Worm (Caenorhabditis elegans) whole organism, L2 larva: ENCODE measurements around the gene Y48G9A.7.

Experiments
- R02D3.7 ChIP-seq: fragments of 150-350 bp; optimal IDR thresholded peaks from 2 replicates; lab custom pipeline; 2014; ENCODE audit warnings: missing biosample characterization, missing genetic modification characterization
- skn-1 ChIP-seq: sonication (generic microtip); optimal IDR thresholded peaks from 2 replicates; lab custom pipeline; 2017; ENCODE audit warnings: missing biosample characterization, missing genetic modification characterization

DNA sequence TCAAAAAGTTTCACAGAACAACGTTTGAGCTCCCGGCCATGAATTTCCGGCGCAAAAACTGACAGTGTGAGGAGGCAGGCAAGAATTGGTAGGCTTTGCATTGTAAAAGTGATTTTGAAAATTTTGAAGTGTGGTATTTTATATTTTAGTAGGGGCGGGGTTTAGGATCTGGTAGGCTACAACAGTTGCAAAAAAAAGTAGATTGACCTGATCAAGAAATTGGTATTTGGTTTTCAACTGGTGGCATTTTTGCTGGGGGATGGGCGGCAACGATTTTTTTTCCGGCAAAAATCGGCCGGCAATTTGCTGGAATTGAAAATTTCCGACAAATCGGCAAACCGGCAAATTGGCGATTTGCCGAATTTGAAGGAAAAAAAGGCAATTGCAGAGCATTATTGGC, 49.5 kb upstream of the Y48G9A.7 start, which contains the start of gene ins-16:
- TF ChIP-seq skn-1 (tag; lab: Kevin White, UChicago) (no peak), R02D3.7 (no peak)
